Worm (Caenorhabditis elegans) whole organism, L4 larva: ENCODE results near the gene tag-77.
A peak's percentile ranks its signal among the peaks of the same experiment; 100 is the strongest.

ENCODE experiments used
- F44E2.7 ChIP-seq: fragments of 200-800 bp; sonication (Bioruptor generic); IDR thresholded peaks from 2 replicates; pipeline ENCODE4 v2.1.2; 2022; ENCODE audit warnings: missing genetic modification characterization, missing compliant biosample characterization
- T26A8.4 ChIP-seq: fragments of 200-800 bp; sonication (Bioruptor generic); IDR thresholded peaks from 2 replicates; pipeline ENCODE4 v1.3.6; 2022; ENCODE audit warnings: missing genetic modification characterization, missing compliant biosample characterization
- Y48G9A.11 ChIP-seq: fragments of 200-800 bp; sonication (Bioruptor generic); IDR thresholded peaks from 2 replicates; pipeline ENCODE4 v1.3.6; 2022; ENCODE audit warnings: missing genetic modification reagents, missing genetic modification characterization, missing compliant biosample characterization
- aha-1 ChIP-seq: fragments of 150-350 bp; peaks from one replicate; lab custom pipeline; 2014; ENCODE audit warnings: missing biosample characterization, missing genetic modification characterization
- attf-4 ChIP-seq: sonication (generic microtip); optimal IDR thresholded peaks from 3 replicates; lab custom pipeline; 2017; ENCODE audit warnings: missing biosample characterization, missing genetic modification characterization
- daf-16 ChIP-seq, 3 experiments: sonication (generic microtip); optimal IDR thresholded peaks; 2 replicates each; lab custom pipeline; 2016 to 2017; ENCODE audit warnings: missing genetic modification characterization in 3 of 3, missing genetic modification reagents in 3 of 3, mild to moderate bottlenecking in 2 of 3, missing compliant biosample characterization in 2 of 3, missing biosample characterization in 1 of 3, moderate library complexity in 1 of 3
- hlh-30 ChIP-seq: sonication (generic microtip); optimal IDR thresholded peaks from 2 replicates; lab custom pipeline; 2017; ENCODE audit warnings: antibody characterized with exemption, mild to moderate bottlenecking, missing genetic modification characterization, missing compliant biosample characterization; ENCODE audit not compliant: insufficient read depth
- lin-39 ChIP-seq: fragments of 150-350 bp; optimal IDR thresholded peaks from 2 replicates; lab custom pipeline; 2014; ENCODE audit warnings: missing biosample characterization, missing genetic modification reagents, missing genetic modification characterization
- madf-9 ChIP-seq: fragments of 200-800 bp; sonication (Bioruptor generic); conservative IDR thresholded peaks from 2 replicates; pipeline ENCODE4 v1.3.6; 2022; ENCODE audit warnings: missing genetic modification reagents, missing genetic modification characterization, missing compliant biosample characterization
- mxl-3 ChIP-seq: fragments of 200-800 bp; sonication (Bioruptor generic); optimal IDR thresholded peaks from 2 replicates; lab custom pipeline; 2018; ENCODE audit warnings: mild to moderate bottlenecking, missing genetic modification characterization, missing compliant biosample characterization
- php-3 ChIP-seq: fragments of 200-800 bp; sonication (Bioruptor generic); IDR thresholded peaks from 2 replicates; pipeline ENCODE4 v1.3.6; 2022; ENCODE audit warnings: missing genetic modification reagents, missing genetic modification characterization, missing compliant biosample characterization
- pqm-1 ChIP-seq: sonication (generic microtip); optimal IDR thresholded peaks from 2 replicates; lab custom pipeline; 2017; ENCODE audit warnings: missing biosample characterization, missing genetic modification characterization
- zfp-2 ChIP-seq: sonication (generic microtip); optimal IDR thresholded peaks from 2 replicates; lab custom pipeline; 2016; ENCODE audit warnings: mild to moderate bottlenecking, missing genetic modification characterization, missing compliant biosample characterization

Gene tag-77

DNA sequence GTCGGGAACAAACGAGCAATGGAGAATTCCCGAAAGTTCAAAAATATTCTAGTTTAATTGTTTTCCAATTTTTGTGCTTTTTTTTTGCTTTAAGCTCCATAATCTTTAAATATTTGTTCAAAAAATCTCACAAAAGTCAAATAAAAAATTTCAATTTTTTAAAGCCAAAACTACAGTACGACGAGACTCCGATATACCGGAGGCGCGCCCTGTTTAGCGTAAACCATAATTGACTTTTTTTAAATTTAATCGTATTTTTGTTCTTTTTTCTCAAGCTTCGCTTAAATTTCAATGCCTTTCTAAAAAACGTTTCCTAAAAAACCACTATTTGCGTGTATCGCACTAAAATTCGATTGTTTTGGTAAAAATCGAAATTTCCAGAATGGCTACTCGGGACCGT is 53.4 kb downstream of the tag-77 start, which contains the start of gene syx-4:
syx-4 (plus strand) TSS at position 382 of the 400 bp plus-strand sequence.
- TF ChIP-seq Y48G9A.11 (GFP tag; lab: Robert Waterston, UW): peak; percentile 97
- TF ChIP-seq zfp-2 (tag; lab: Kevin White, UChicago): no peak
- TF ChIP-seq, all 104 proteins: peak for 1

ce11 chrIV:8454076-8454475 is 56.3 kb downstream of the tag-77 start:
- TF ChIP-seq mxl-3 (GFP tag; lab: Kevin White, UChicago) (no peak), daf-16 (GFP tag; optimal IDR thresholded peaks at IDR 0.05; lab: Kevin White, UChicago) (no peak), daf-16 (tag; optimal IDR thresholded peaks at IDR 0.05; lab: Kevin White, UChicago) (peak; percentile 33), attf-4 (tag; lab: Kevin White, UChicago) (no peak), T26A8.4 (no peak), pqm-1 (peak; percentile 31), lin-39 (no peak), madf-9 (GFP tag; lab: Robert Waterston, UW) (no peak), F44E2.7 (GFP tag; lab: Robert Waterston, UW) (no peak), hlh-30 (tag; lab: Kevin White, UChicago) (no peak), aha-1 (tag; lab: Kevin White, UChicago) (peak; percentile 32), php-3 (peak; percentile 53)
